Fruit fly (Drosophila melanogaster) whole organism, wandering third instar larva: ENCODE data around the gene Jwa.
A peak's percentile ranks its signal among the peaks of the same experiment; 100 is the strongest.

Source experiments
- Abd-B ChIP-seq: fragments of >200 bp; optimal IDR thresholded peaks from 2 replicates; lab custom pipeline; 2017; ENCODE audit warnings: missing biosample characterization, missing genetic modification characterization
- CG32264 ChIP-seq: fragments of 200-800 bp; sonication (Bioruptor generic); optimal IDR thresholded peaks from 2 replicates; lab custom pipeline; 2016; ENCODE audit warnings: missing biosample characterization, missing genetic modification characterization
- CG9705 ChIP-seq: fragments of 200-800 bp; sonication (Bioruptor generic); optimal IDR thresholded peaks from 2 replicates; lab custom pipeline; 2018; ENCODE audit warnings: missing biosample characterization, mild to moderate bottlenecking, missing genetic modification characterization
- Dfd ChIP-seq: fragments of >200 bp; optimal IDR thresholded peaks from 2 replicates; lab custom pipeline; 2017; ENCODE audit warnings: missing biosample characterization, missing genetic modification characterization
- Dif ChIP-seq: fragments of 200-275, 200-300 bp; sonication (Bioruptor generic); optimal IDR thresholded peaks from 2 replicates; lab custom pipeline; 2018; ENCODE audit warnings: missing biosample characterization, missing genetic modification characterization; ENCODE audit not compliant: partially characterized antibody
- GATAd ChIP-seq: sonication (Bioruptor generic); optimal IDR thresholded peaks from 2 replicates; lab custom pipeline; 2016; ENCODE audit warnings: missing biosample characterization, missing genetic modification characterization
- HLH106 ChIP-seq: fragments of 200-800 bp; optimal IDR thresholded peaks from 3 replicates; lab custom pipeline; 2019; ENCODE audit warnings: missing biosample characterization, mild to moderate bottlenecking, missing genetic modification characterization, moderate library complexity
- Hnf4 ChIP-seq: fragments of 200-800 bp; sonication (Bioruptor generic); optimal IDR thresholded peaks from 2 replicates; lab custom pipeline; 2016; ENCODE audit warnings: missing biosample characterization, mild to moderate bottlenecking, missing genetic modification characterization
- Hr78 ChIP-seq: fragments of >200 bp; optimal IDR thresholded peaks from 2 replicates; lab custom pipeline; 2017; ENCODE audit warnings: missing biosample characterization, missing genetic modification characterization
- Hr83 ChIP-seq: fragments of 200-300 bp; sonication (Bioruptor generic); optimal IDR thresholded peaks from 2 replicates; lab custom pipeline; 2016; ENCODE audit warnings: missing biosample characterization, mild to moderate bottlenecking, missing genetic modification characterization, moderate library complexity; ENCODE audit not compliant: poor library complexity, severe bottlenecking
- Jra ChIP-seq: sonication (Bioruptor generic); optimal IDR thresholded peaks from 2 replicates; lab custom pipeline; 2016; ENCODE audit warnings: missing biosample characterization, missing genetic modification characterization
- Mio ChIP-seq: sonication (Bioruptor generic); optimal IDR thresholded peaks from 2 replicates; lab custom pipeline; 2016; ENCODE audit warnings: missing biosample characterization, missing genetic modification characterization
- Myc ChIP-seq: fragments of >200 bp; optimal IDR thresholded peaks from 2 replicates; lab custom pipeline; 2017
- N ChIP-seq: fragments of >200 bp; optimal IDR thresholded peaks from 2 replicates; lab custom pipeline; 2018; ENCODE audit warnings: missing biosample characterization, missing external identifiers, missing genetic modification characterization
- OdsH ChIP-seq: fragments of 200-800 bp; sonication (Bioruptor generic); optimal IDR thresholded peaks from 2 replicates; lab custom pipeline; 2016; ENCODE audit warnings: missing biosample characterization, mild to moderate bottlenecking, missing genetic modification characterization
- Rel ChIP-seq, 2 experiments: fragments of 200-800 bp; sonication (Bioruptor generic) in 1 of 2; optimal IDR thresholded peaks; 2 replicates in 1 of 2; 3 replicates in 1 of 2; lab custom pipeline; 2016 to 2019; ENCODE audit warnings: mild to moderate bottlenecking in 2 of 2, missing biosample characterization in 2 of 2, missing genetic modification characterization in 2 of 2, moderate library complexity in 1 of 2
- Sp1 ChIP-seq: fragments of 200-800 bp; sonication (Bioruptor generic); optimal IDR thresholded peaks from 3 replicates; lab custom pipeline; 2019; ENCODE audit warnings: missing biosample characterization, mild to moderate bottlenecking, missing genetic modification characterization, moderate library complexity
- Vsx2 ChIP-seq: fragments of 200-300, 225-300 bp; sonication (Bioruptor generic); optimal IDR thresholded peaks from 2 replicates; lab custom pipeline; 2018; ENCODE audit warnings: missing biosample characterization, missing genetic modification characterization; ENCODE audit not compliant: partially characterized antibody
- br ChIP-seq: fragments of 200-800 bp; sonication (Bioruptor generic); optimal IDR thresholded peaks from 2 replicates; lab custom pipeline; 2016; ENCODE audit warnings: missing biosample characterization, missing genetic modification characterization
- dl ChIP-seq, 2 experiments: fragments of 175-275, 200-275 bp in 1 of 2; fragments of 200-275 bp in 1 of 2; sonication (Bioruptor generic); optimal IDR thresholded peaks; lab custom pipeline; 2018; ENCODE audit warnings: mild to moderate bottlenecking in 2 of 2, missing biosample characterization in 2 of 2, missing genetic modification characterization in 2 of 2, moderate library complexity in 2 of 2; ENCODE audit not compliant: partially characterized antibody in 2 of 2, insufficient read depth in 1 of 2
- dmrt93B ChIP-seq: fragments of 200-800 bp; sonication (Bioruptor generic); optimal IDR thresholded peaks from 2 replicates; lab custom pipeline; 2018; ENCODE audit warnings: missing biosample characterization, mild to moderate bottlenecking, missing genetic modification characterization
- dsf ChIP-seq: sonication (Bioruptor generic); optimal IDR thresholded peaks from 2 replicates; lab custom pipeline; 2016; ENCODE audit warnings: missing biosample characterization, missing genetic modification characterization, borderline replicate concordance
- ey ChIP-seq: fragments of 200-800 bp; sonication (Bioruptor generic); optimal IDR thresholded peaks from 2 replicates; lab custom pipeline; 2016; ENCODE audit warnings: missing biosample characterization, missing genetic modification characterization
- foxo ChIP-seq, 2 experiments: fragments of 200-800 bp; sonication (Bioruptor generic); optimal IDR thresholded peaks; 2 replicates in 1 of 2; 3 replicates in 1 of 2; lab custom pipeline; 2016 to 2017; ENCODE audit warnings: missing biosample characterization in 2 of 2, missing genetic modification characterization in 2 of 2
- fru ChIP-seq: fragments of 200-800 bp; sonication (Bioruptor generic); optimal IDR thresholded peaks from 3 replicates; lab custom pipeline; 2016; ENCODE audit warnings: missing biosample characterization, mild to moderate bottlenecking, missing genetic modification characterization
- h ChIP-seq: fragments of 200-800 bp; sonication (Bioruptor generic); optimal IDR thresholded peaks from 3 replicates; lab custom pipeline; 2016; ENCODE audit warnings: missing biosample characterization, mild to moderate bottlenecking, missing genetic modification characterization
- jim ChIP-seq: fragments of 175-275, 200-325 bp; sonication (Bioruptor generic); optimal IDR thresholded peaks from 2 replicates; lab custom pipeline; 2016; ENCODE audit warnings: missing biosample characterization, mild to moderate bottlenecking, missing genetic modification characterization
- lola ChIP-seq: fragments of >200 bp; optimal IDR thresholded peaks from 2 replicates; lab custom pipeline; 2017; ENCODE audit warnings: missing biosample characterization, missing genetic modification characterization
- psq ChIP-seq: fragments of 200-800 bp; sonication (Bioruptor generic); optimal IDR thresholded peaks from 3 replicates; lab custom pipeline; 2017; ENCODE audit warnings: missing biosample characterization, mild to moderate bottlenecking, missing genetic modification characterization, moderate library complexity
- rgr ChIP-seq: fragments of 200-800 bp; sonication (Bioruptor generic); optimal IDR thresholded peaks from 3 replicates; lab custom pipeline; 2016; ENCODE audit warnings: missing biosample characterization, mild to moderate bottlenecking, missing genetic modification characterization
- sage ChIP-seq: fragments of 200-800 bp; sonication (Bioruptor generic); optimal IDR thresholded peaks from 2 replicates; lab custom pipeline; 2016; ENCODE audit warnings: missing biosample characterization, mild to moderate bottlenecking, missing genetic modification characterization
- sv ChIP-seq: fragments of 200-800 bp; sonication (Bioruptor generic); optimal IDR thresholded peaks from 3 replicates; lab custom pipeline; 2016; ENCODE audit warnings: missing biosample characterization, missing genetic modification characterization
- tai ChIP-seq: sonication (Bioruptor generic); optimal IDR thresholded peaks from 2 replicates; lab custom pipeline; 2016; ENCODE audit warnings: missing biosample characterization, missing genetic modification characterization
- usp ChIP-seq: fragments of >200 bp; optimal IDR thresholded peaks from 2 replicates; lab custom pipeline; 2017; ENCODE audit warnings: missing biosample characterization, missing genetic modification characterization
- woc ChIP-seq: sonication (Bioruptor generic); optimal IDR thresholded peaks from 2 replicates; lab custom pipeline; 2016; ENCODE audit warnings: missing biosample characterization, mild to moderate bottlenecking, missing genetic modification characterization

Gene Jwa

dm6 chr2L:18698559-18699130 is 6.9 kb downstream of the Jwa start, which contains the start of gene CG10341:
CG10341 (plus strand) TSS chr2L:18698714.
- TF ChIP-seq GATAd (GFP tag; lab: Kevin White, UChicago) (no peak), CG32264 (GFP tag; lab: Kevin White, UChicago) (no peak), Mio (GFP tag; lab: Kevin White, UChicago) (no peak), Dfd (GFP tag; lab: Kevin White, UChicago) (no peak), usp (GFP tag; lab: Kevin White, UChicago) (no peak), h (GFP tag; lab: Kevin White, UChicago) (peak; percentile 3), dmrt93B (GFP tag; lab: Kevin White, UChicago) (no peak), lola (GFP tag; lab: Kevin White, UChicago) (no peak), sage (GFP tag; lab: Kevin White, UChicago) (peak; percentile 3), dsf (GFP tag; lab: Kevin White, UChicago) (no peak), Myc (lab: Kevin White, UChicago) (peak; percentile 36), Abd-B (no peak), foxo (GFP tag; optimal IDR thresholded peaks at IDR 0.05; lab: Kevin White, UChicago) (no peak), Hr83 (GFP tag; lab: Kevin White, UChicago) (no peak), br (no peak), Vsx2 (GFP tag; lab: Kevin White, UChicago) (no peak)
- TF ChIP-seq, all 38 proteins: peak for 3

- TF ChIP-seq Sp1 (GFP tag; lab: Kevin White, UChicago) (peak; percentile 79), br (peak; percentile 88), jim (GFP tag; lab: Kevin White, UChicago) (peak; percentile 65), foxo (GFP tag; optimal IDR thresholded peaks at IDR 0.05; lab: Kevin White, UChicago) (peak in 1 of 2 experiments; percentile 95), dmrt93B (GFP tag; lab: Kevin White, UChicago) (peak; percentile 72), sv (GFP tag; lab: Kevin White, UChicago) (peak; percentile 71), rgr (GFP tag; lab: Kevin White, UChicago) (peak; percentile 93), CG9705 (GFP tag; lab: Kevin White, UChicago) (peak; percentile 63), CG32264 (GFP tag; lab: Kevin White, UChicago) (peak; percentile 76), N (GFP tag; lab: Kevin White, UChicago) (no peak), Myc (lab: Kevin White, UChicago) (peak; percentile 81), Hr78 (GFP tag; lab: Kevin White, UChicago) (no peak), h (GFP tag; lab: Kevin White, UChicago) (peak; percentile 93), dsf (GFP tag; lab: Kevin White, UChicago) (no peak), Hnf4 (peak; percentile 94), ey (GFP tag; lab: Kevin White, UChicago) (peak; percentile 91), fru (GFP tag; lab: Kevin White, UChicago) (peak; percentile 90), HLH106 (tag; lab: Kevin White, UChicago) (peak; percentile 84), usp (GFP tag; lab: Kevin White, UChicago) (no peak), psq (GFP tag; lab: Kevin White, UChicago) (peak; percentile 82), OdsH (GFP tag; lab: Kevin White, UChicago) (peak; percentile 87), Hr83 (GFP tag; lab: Kevin White, UChicago) (peak; percentile 92), Mio (GFP tag; lab: Kevin White, UChicago) (peak; percentile 70), woc (GFP tag; lab: Kevin White, UChicago) (peak; percentile 72), tai (no peak), Rel (GFP tag; optimal IDR thresholded peaks at IDR 0.05; lab: Kevin White, UChicago) (no peak), Rel (tag; optimal IDR thresholded peaks at IDR 0.05; lab: Kevin White, UChicago) (peak; percentile 75), Dif (no peak), lola (GFP tag; lab: Kevin White, UChicago) (peak; percentile 58), GATAd (GFP tag; lab: Kevin White, UChicago) (peak; percentile 90), Jra (GFP tag; lab: Kevin White, UChicago) (peak; percentile 92), sage (GFP tag; lab: Kevin White, UChicago) (peak; percentile 69)
Measured at dm6 chr2L:18695404-18695804, 10.1 kb downstream of the Jwa start, which contains the start of the genes CG10383 and CG10338. CG10383 (minus strand) TSS chr2L:18695602. CG10338 (plus strand) TSS chr2L:18695664.

dm6 chr2L:18694724-18695105 is 10.8 kb downstream of the Jwa start:
- TF ChIP-seq ey (GFP tag; lab: Kevin White, UChicago) (peak; percentile 15), dmrt93B (GFP tag; lab: Kevin White, UChicago) (no peak), h (GFP tag; lab: Kevin White, UChicago) (peak; percentile 9), rgr (GFP tag; lab: Kevin White, UChicago) (peak; percentile 13), Jra (GFP tag; lab: Kevin White, UChicago) (peak; percentile 3), psq (GFP tag; lab: Kevin White, UChicago) (no peak), Hnf4 (peak; percentile 8), dl (GFP tag; optimal IDR thresholded peaks at IDR 0.05; lab: Kevin White, UChicago; ENCODE audit: insufficient read depth in 1 of 2, partially characterized antibody in 2 of 2) (no peak), foxo (GFP tag; optimal IDR thresholded peaks at IDR 0.05; lab: Kevin White, UChicago) (peak in 1 of 2 experiments; percentile 21), Mio (GFP tag; lab: Kevin White, UChicago) (no peak), fru (GFP tag; lab: Kevin White, UChicago) (peak; percentile 33)
